Worm (Caenorhabditis elegans): Measurements from ENCODE around the gene F49E12.10.

ce11 chrII:8438791-8439287, 48.0 kb downstream of the F49E12.10 start, which contains the start of gene lips-10:
- TF ChIP-seq lsy-2 (tag; optimal IDR thresholded peaks at IDR 0.05), result no peak
- TF ChIP-seq nhr-77 (tag; optimal IDR thresholded peaks at IDR 0.05), result no peak
- TF ChIP-seq zag-1 (tag; optimal IDR thresholded peaks at IDR 0.05), result no peak
- no peak for TF ChIP-seq mep-1 (tag; optimal IDR thresholded peaks at IDR 0.05)
